Fruit fly (Drosophila melanogaster) whole organism, wandering third instar larva: Measurements from ENCODE around the gene Jon99Ciii.
"Not testable (repeated sequence)": the region's sequence is repeated elsewhere in the genome, so short reads cannot be mapped to it uniquely, and the experiment has no call there.

Experiments used
- Abd-B ChIP-seq: fragments of >200 bp; optimal IDR thresholded peaks from 2 replicates; lab custom pipeline; 2017; ENCODE audit warnings: missing biosample characterization, missing genetic modification characterization
- CG9705 ChIP-seq: fragments of 200-800 bp; sonication (Bioruptor generic); optimal IDR thresholded peaks from 2 replicates; lab custom pipeline; 2018; ENCODE audit warnings: missing biosample characterization, mild to moderate bottlenecking, missing genetic modification characterization
- Dfd ChIP-seq: fragments of >200 bp; optimal IDR thresholded peaks from 2 replicates; lab custom pipeline; 2017; ENCODE audit warnings: missing biosample characterization, missing genetic modification characterization
- Dif ChIP-seq: fragments of 200-275, 200-300 bp; sonication (Bioruptor generic); optimal IDR thresholded peaks from 2 replicates; lab custom pipeline; 2018; ENCODE audit warnings: missing biosample characterization, missing genetic modification characterization; ENCODE audit not compliant: partially characterized antibody
- HLH106 ChIP-seq: fragments of 200-800 bp; optimal IDR thresholded peaks from 3 replicates; lab custom pipeline; 2019; ENCODE audit warnings: missing biosample characterization, mild to moderate bottlenecking, missing genetic modification characterization, moderate library complexity
- Hnf4 ChIP-seq: fragments of 200-800 bp; sonication (Bioruptor generic); optimal IDR thresholded peaks from 2 replicates; lab custom pipeline; 2016; ENCODE audit warnings: missing biosample characterization, mild to moderate bottlenecking, missing genetic modification characterization
- Hr78 ChIP-seq: fragments of >200 bp; optimal IDR thresholded peaks from 2 replicates; lab custom pipeline; 2017; ENCODE audit warnings: missing biosample characterization, missing genetic modification characterization
- Hr83 ChIP-seq: fragments of 200-300 bp; sonication (Bioruptor generic); optimal IDR thresholded peaks from 2 replicates; lab custom pipeline; 2016; ENCODE audit warnings: missing biosample characterization, mild to moderate bottlenecking, missing genetic modification characterization, moderate library complexity; ENCODE audit not compliant: poor library complexity, severe bottlenecking
- Jra ChIP-seq: sonication (Bioruptor generic); optimal IDR thresholded peaks from 2 replicates; lab custom pipeline; 2016; ENCODE audit warnings: missing biosample characterization, missing genetic modification characterization
- Mio ChIP-seq: sonication (Bioruptor generic); optimal IDR thresholded peaks from 2 replicates; lab custom pipeline; 2016; ENCODE audit warnings: missing biosample characterization, missing genetic modification characterization
- Myc ChIP-seq: fragments of >200 bp; optimal IDR thresholded peaks from 2 replicates; lab custom pipeline; 2017
- N ChIP-seq: fragments of >200 bp; optimal IDR thresholded peaks from 2 replicates; lab custom pipeline; 2018; ENCODE audit warnings: missing biosample characterization, missing external identifiers, missing genetic modification characterization
- OdsH ChIP-seq: fragments of 200-800 bp; sonication (Bioruptor generic); optimal IDR thresholded peaks from 2 replicates; lab custom pipeline; 2016; ENCODE audit warnings: missing biosample characterization, mild to moderate bottlenecking, missing genetic modification characterization
- Rel ChIP-seq, 2 experiments: fragments of 200-800 bp; sonication (Bioruptor generic) in 1 of 2; optimal IDR thresholded peaks; 2 replicates in 1 of 2; 3 replicates in 1 of 2; lab custom pipeline; 2016 to 2019; ENCODE audit warnings: mild to moderate bottlenecking in 2 of 2, missing biosample characterization in 2 of 2, missing genetic modification characterization in 2 of 2, moderate library complexity in 1 of 2
- Vsx2 ChIP-seq: fragments of 200-300, 225-300 bp; sonication (Bioruptor generic); optimal IDR thresholded peaks from 2 replicates; lab custom pipeline; 2018; ENCODE audit warnings: missing biosample characterization, missing genetic modification characterization; ENCODE audit not compliant: partially characterized antibody
- br ChIP-seq: fragments of 200-800 bp; sonication (Bioruptor generic); optimal IDR thresholded peaks from 2 replicates; lab custom pipeline; 2016; ENCODE audit warnings: missing biosample characterization, missing genetic modification characterization
- dl ChIP-seq, 2 experiments: fragments of 175-275, 200-275 bp in 1 of 2; fragments of 200-275 bp in 1 of 2; sonication (Bioruptor generic); optimal IDR thresholded peaks; lab custom pipeline; 2018; ENCODE audit warnings: mild to moderate bottlenecking in 2 of 2, missing biosample characterization in 2 of 2, missing genetic modification characterization in 2 of 2, moderate library complexity in 2 of 2; ENCODE audit not compliant: partially characterized antibody in 2 of 2, insufficient read depth in 1 of 2
- dmrt93B ChIP-seq: fragments of 200-800 bp; sonication (Bioruptor generic); optimal IDR thresholded peaks from 2 replicates; lab custom pipeline; 2018; ENCODE audit warnings: missing biosample characterization, mild to moderate bottlenecking, missing genetic modification characterization
- dsf ChIP-seq: sonication (Bioruptor generic); optimal IDR thresholded peaks from 2 replicates; lab custom pipeline; 2016; ENCODE audit warnings: missing biosample characterization, missing genetic modification characterization, borderline replicate concordance
- ey ChIP-seq: fragments of 200-800 bp; sonication (Bioruptor generic); optimal IDR thresholded peaks from 2 replicates; lab custom pipeline; 2016; ENCODE audit warnings: missing biosample characterization, missing genetic modification characterization
- foxo ChIP-seq, 2 experiments: fragments of 200-800 bp; sonication (Bioruptor generic); optimal IDR thresholded peaks; 2 replicates in 1 of 2; 3 replicates in 1 of 2; lab custom pipeline; 2016 to 2017; ENCODE audit warnings: missing biosample characterization in 2 of 2, missing genetic modification characterization in 2 of 2
- h ChIP-seq: fragments of 200-800 bp; sonication (Bioruptor generic); optimal IDR thresholded peaks from 3 replicates; lab custom pipeline; 2016; ENCODE audit warnings: missing biosample characterization, mild to moderate bottlenecking, missing genetic modification characterization
- lola ChIP-seq: fragments of >200 bp; optimal IDR thresholded peaks from 2 replicates; lab custom pipeline; 2017; ENCODE audit warnings: missing biosample characterization, missing genetic modification characterization
- psq ChIP-seq: fragments of 200-800 bp; sonication (Bioruptor generic); optimal IDR thresholded peaks from 3 replicates; lab custom pipeline; 2017; ENCODE audit warnings: missing biosample characterization, mild to moderate bottlenecking, missing genetic modification characterization, moderate library complexity
- rgr ChIP-seq: fragments of 200-800 bp; sonication (Bioruptor generic); optimal IDR thresholded peaks from 3 replicates; lab custom pipeline; 2016; ENCODE audit warnings: missing biosample characterization, mild to moderate bottlenecking, missing genetic modification characterization
- sage ChIP-seq: fragments of 200-800 bp; sonication (Bioruptor generic); optimal IDR thresholded peaks from 2 replicates; lab custom pipeline; 2016; ENCODE audit warnings: missing biosample characterization, mild to moderate bottlenecking, missing genetic modification characterization
- sv ChIP-seq: fragments of 200-800 bp; sonication (Bioruptor generic); optimal IDR thresholded peaks from 3 replicates; lab custom pipeline; 2016; ENCODE audit warnings: missing biosample characterization, missing genetic modification characterization
- tai ChIP-seq: sonication (Bioruptor generic); optimal IDR thresholded peaks from 2 replicates; lab custom pipeline; 2016; ENCODE audit warnings: missing biosample characterization, missing genetic modification characterization
- woc ChIP-seq: sonication (Bioruptor generic); optimal IDR thresholded peaks from 2 replicates; lab custom pipeline; 2016; ENCODE audit warnings: missing biosample characterization, mild to moderate bottlenecking, missing genetic modification characterization

Gene Jon99Ciii

DNA sequence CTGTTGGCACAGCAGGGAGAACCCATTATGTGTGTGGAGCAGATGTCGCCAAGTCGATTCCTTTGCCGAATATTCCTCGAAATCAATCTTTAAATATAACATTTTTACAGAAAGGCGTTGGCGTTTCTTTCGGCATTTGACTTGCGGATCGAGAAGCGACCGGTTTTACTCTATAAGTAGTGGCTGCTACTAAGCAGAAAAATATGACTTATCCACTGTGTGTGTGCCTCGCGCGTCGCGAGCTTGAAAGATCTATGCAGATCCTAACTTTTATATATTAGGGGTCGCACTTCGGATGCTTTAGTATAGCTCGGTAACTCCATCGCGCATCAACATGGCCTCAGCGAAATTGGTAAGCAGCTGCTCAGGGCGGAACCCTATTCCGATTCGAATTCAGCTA, 16.9 kb upstream of the Jon99Ciii start, which contains the start of gene CG15515:
CG15515 (plus strand) TSS at position 301 of the 400 bp plus-strand sequence.
- TF ChIP-seq foxo (GFP tag; optimal IDR thresholded peaks at IDR 0.05; lab: Kevin White, UChicago) (no peak), Vsx2 (no peak), Abd-B (GFP tag; lab: Kevin White, UChicago) (no peak), tai (GFP tag; lab: Kevin White, UChicago) (no peak), h (GFP tag; lab: Kevin White, UChicago) (no peak), OdsH (GFP tag; lab: Kevin White, UChicago) (no peak), Jra (GFP tag; lab: Kevin White, UChicago) (no peak), HLH106 (tag; lab: Kevin White, UChicago) (no peak), lola (GFP tag; lab: Kevin White, UChicago) (no peak), dl (GFP tag; optimal IDR thresholded peaks at IDR 0.05; lab: Kevin White, UChicago; ENCODE audit: insufficient read depth in 1 of 2, partially characterized antibody in 2 of 2) (no peak), sv (GFP tag; lab: Kevin White, UChicago) (no peak), N (GFP tag; lab: Kevin White, UChicago) (no peak)
- TF ChIP-seq, all 38 proteins: peak for 0

dm6 chr3R:29907601-29908175, 14.3 kb upstream of the Jon99Ciii start, which contains the start of gene CG31036:
CG31036 (plus strand) TSS chr3R:29908107.
- TF ChIP-seq OdsH (GFP tag; lab: Kevin White, UChicago) (no peak), dmrt93B (GFP tag; lab: Kevin White, UChicago) (no peak), Rel (GFP tag; optimal IDR thresholded peaks at IDR 0.05; lab: Kevin White, UChicago) (no peak), Rel (tag; optimal IDR thresholded peaks at IDR 0.05; lab: Kevin White, UChicago) (no peak)

- no peak for TF ChIP-seq woc
- no peak for TF ChIP-seq Hnf4 (GFP tag; lab: Kevin White, UChicago)
- no peak for TF ChIP-seq Hr78 (GFP tag; lab: Kevin White, UChicago)
- TF ChIP-seq Dif: no peak
- no peak for TF ChIP-seq ey
- no peak for TF ChIP-seq Vsx2
- no peak for TF ChIP-seq br
- TF ChIP-seq sv (GFP tag; lab: Kevin White, UChicago): no peak
- TF ChIP-seq tai (GFP tag; lab: Kevin White, UChicago): no peak
- TF ChIP-seq lola (GFP tag; lab: Kevin White, UChicago): no peak
- no peak for TF ChIP-seq Myc
- TF ChIP-seq dsf: no peak
- TF ChIP-seq Rel (GFP tag; optimal IDR thresholded peaks at IDR 0.05; lab: Kevin White, UChicago): no peak
- TF ChIP-seq Rel (tag; optimal IDR thresholded peaks at IDR 0.05; lab: Kevin White, UChicago): no peak
- TF ChIP-seq rgr (GFP tag; lab: Kevin White, UChicago): no peak
- no peak for TF ChIP-seq Hr83
These were observed 7.8 kb upstream of the Jon99Ciii start, which contains the start of gene Capa for dm6 chr3R:29914246-29914645. Capa (minus strand) TSS chr3R:29914346.

DNA sequence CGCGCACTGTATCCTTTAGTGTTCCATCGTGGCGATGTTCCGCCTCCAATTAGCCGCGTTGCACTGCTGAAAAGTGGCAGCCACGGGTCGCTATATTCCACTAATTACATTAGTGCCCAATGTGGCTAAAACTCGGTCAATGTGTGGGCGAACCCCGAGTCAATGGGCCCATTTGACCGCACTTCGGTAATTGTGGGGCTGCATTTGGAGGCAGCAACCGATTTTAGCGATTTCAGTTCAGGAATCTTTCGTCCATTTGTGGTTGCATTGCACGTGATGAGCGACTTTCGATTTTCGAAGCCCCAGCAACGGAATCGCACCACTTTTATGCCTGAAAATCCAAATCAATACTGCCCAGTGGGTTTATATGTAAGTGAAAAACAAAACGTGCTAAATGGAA, 1.8 kb upstream of the Jon99Ciii start, which contains the start of gene trp:
trp (minus strand) TSS at position 101 of the 400 bp plus-strand sequence.
- TF ChIP-seq Dfd (GFP tag; lab: Kevin White, UChicago) (no peak), N (GFP tag; lab: Kevin White, UChicago) (no peak), Dif (no peak), dmrt93B (GFP tag; lab: Kevin White, UChicago) (no peak), dl (GFP tag; optimal IDR thresholded peaks at IDR 0.05; lab: Kevin White, UChicago; ENCODE audit: insufficient read depth in 1 of 2, partially characterized antibody in 2 of 2) (no peak), Mio (GFP tag; lab: Kevin White, UChicago) (no peak), dsf (no peak), foxo (GFP tag; optimal IDR thresholded peaks at IDR 0.05; lab: Kevin White, UChicago) (no peak), Abd-B (GFP tag; lab: Kevin White, UChicago) (no peak), Hr78 (GFP tag; lab: Kevin White, UChicago) (no peak), Hnf4 (GFP tag; lab: Kevin White, UChicago) (no peak), psq (GFP tag; lab: Kevin White, UChicago) (no peak), Myc (no peak), br (no peak), Vsx2 (no peak), CG9705 (GFP tag; lab: Kevin White, UChicago) (no peak), Hr83 (no peak), lola (GFP tag; lab: Kevin White, UChicago) (no peak), sage (no peak)

DNA sequence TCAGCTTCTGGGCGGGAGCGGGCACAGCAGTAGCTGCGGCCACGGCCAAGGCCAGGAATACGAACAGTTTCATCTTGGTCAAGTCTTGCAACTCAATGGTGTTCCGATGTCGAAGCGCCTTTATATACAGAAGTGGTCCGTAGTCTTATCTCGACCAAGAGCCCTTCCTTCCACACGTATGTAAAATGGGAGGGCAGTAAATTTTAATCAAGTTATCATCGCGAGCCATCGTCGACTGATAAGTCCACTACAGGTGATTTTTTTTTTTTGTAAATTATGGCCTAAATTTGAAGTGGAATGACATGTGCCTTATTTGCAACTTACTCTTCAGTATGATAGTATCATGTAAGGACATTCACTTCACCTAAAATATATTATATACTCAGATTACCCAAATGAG, 2.5 kb downstream of the Jon99Ciii start, which contains the start of gene Jon99Cii:
Jon99Cii (minus strand) TSS at position 101 of the 400 bp plus-strand sequence.
- TF ChIP-seq dl (GFP tag; optimal IDR thresholded peaks at IDR 0.05; lab: Kevin White, UChicago; ENCODE audit: insufficient read depth in 1 of 2, partially characterized antibody in 2 of 2); lola (GFP tag; lab: Kevin White, UChicago); Abd-B (GFP tag; lab: Kevin White, UChicago): not testable (repeated sequence)
